Fruit fly (Drosophila melanogaster): ENCODE measurements around the gene Oga.
A peak's percentile ranks its signal among the peaks of the same experiment; 100 is the strongest.

The Oga gene

dm6 chr3R:21169525-21170149 lies 49.2 kb upstream of the Oga start (continued):
- TF ChIP-seq chinmo (GFP tag; IDR thresholded peaks at IDR 0.05; ENCODE audit: partially characterized antibody) (peak; percentile 86; the same call in 3 of the 4 replicates), cwo (GFP tag; optimal IDR thresholded peaks at IDR 0.05) (peak; percentile 85), CG6272 (GFP tag; IDR thresholded peaks at IDR 0.05) (no peak), CG4404 (GFP tag; IDR thresholded peaks at IDR 0.05) (no peak), CG18619 (GFP tag; optimal IDR thresholded peaks at IDR 0.05) (no peak), CG18599 (GFP tag; optimal IDR thresholded peaks at IDR 0.05) (no peak), CG10366 (GFP tag; IDR thresholded peaks at IDR 0.05) (no peak), CG14050 (GFP tag; IDR thresholded peaks at IDR 0.05) (no peak), CG30020 (tag; optimal IDR thresholded peaks at IDR 0.05) (no peak), CG6765 (GFP tag; optimal IDR thresholded peaks at IDR 0.05) (no peak), phol (tag; optimal IDR thresholded peaks at IDR 0.05) (no peak), zfh1 (GFP tag; IDR thresholded peaks at IDR 0.05) (no peak), CG6854 (GFP tag; optimal IDR thresholded peaks at IDR 0.05) (no peak), seq (GFP tag; IDR thresholded peaks at IDR 0.05) (no peak), Blimp-1 (GFP tag; optimal IDR thresholded peaks at IDR 0.05) (peak; percentile 32), Bgb (GFP tag; IDR thresholded peaks at IDR 0.05; ENCODE audit: partially characterized antibody) (no peak), Eip74EF (GFP tag; optimal IDR thresholded peaks at IDR 0.05) (no peak), CG12219 (GFP tag; optimal IDR thresholded peaks at IDR 0.05) (no peak), z (GFP tag; IDR thresholded peaks at IDR 0.05) (0 out of 3 replicates have a peak, but pooled peaks have one; percentile 43), Drgx (GFP tag; IDR thresholded peaks at IDR 0.05) (peak; percentile 47; the same call in 1 of the 2 replicates), corto (GFP tag; optimal IDR thresholded peaks at IDR 0.05) (no peak), mam (GFP tag; optimal IDR thresholded peaks at IDR 0.05) (no peak), CG34224 (GFP tag; IDR thresholded peaks at IDR 0.05; ENCODE audit: partially characterized antibody) (0 out of 3 replicates have a peak, but pooled peaks have one; percentile 13)

dm6 chr3R:21176663-21177145 lies 42.2 kb upstream of the Oga start:
- TF ChIP-seq CG12071 (GFP tag; optimal IDR thresholded peaks at IDR 0.05): peak; percentile 57
- peak; percentile 49 for TF ChIP-seq CG3281 (GFP tag; optimal IDR thresholded peaks at IDR 0.05)
- TF ChIP-seq fru (optimal IDR thresholded peaks at IDR 0.05): no peak
- TF ChIP-seq ewg (GFP tag; optimal IDR thresholded peaks at IDR 0.05): no peak
- TF ChIP-seq CG15514 (GFP tag; optimal IDR thresholded peaks at IDR 0.05): peak; percentile 11
- TF ChIP-seq oc (tag; optimal IDR thresholded peaks at IDR 0.05): peak; percentile 23
- TF ChIP-seq Dbx (GFP tag; IDR thresholded peaks at IDR 0.05): peak; percentile 46; the same call in 1 of the 3 replicates
- TF ChIP-seq mam (GFP tag; optimal IDR thresholded peaks at IDR 0.05): no peak
- TF ChIP-seq cwo (GFP tag; optimal IDR thresholded peaks at IDR 0.05): peak; percentile 67
- no peak for TF ChIP-seq CG12219 (GFP tag; optimal IDR thresholded peaks at IDR 0.05)
- TF ChIP-seq crc (GFP tag; optimal IDR thresholded peaks at IDR 0.05): peak; percentile 7
- TF ChIP-seq CG10979 (tag; optimal IDR thresholded peaks at IDR 0.05): peak; percentile 19
- TF ChIP-seq NFAT (GFP tag; IDR thresholded peaks at IDR 0.05): peak; percentile 47; the same call in 1 of the 2 replicates
- no peak for TF ChIP-seq Dip3 (GFP tag; optimal IDR thresholded peaks at IDR 0.05)
- peak; percentile 33; the same call in 1 of the 2 replicates for TF ChIP-seq onecut (GFP tag; IDR thresholded peaks at IDR 0.05)
- TF ChIP-seq CG17385 (GFP tag; optimal IDR thresholded peaks at IDR 0.05): peak; percentile 14
- 0 out of 2 replicates have a peak, but pooled peaks have one; percentile 18 for TF ChIP-seq ara (GFP tag; IDR thresholded peaks at IDR 0.05)
- no peak for TF ChIP-seq D (optimal IDR thresholded peaks at IDR 0.05)
- TF ChIP-seq D (GFP tag; optimal IDR thresholded peaks at IDR 0.05): peak; percentile 17
- peak; percentile 31 for TF ChIP-seq CG15011 (GFP tag; optimal IDR thresholded peaks at IDR 0.05)
- no peak for TF ChIP-seq Abd-B (GFP tag; optimal IDR thresholded peaks at IDR 0.05)
- peak; percentile 25 for TF ChIP-seq slbo (GFP tag; IDR thresholded peaks at IDR 0.05)
- 0 out of 3 replicates have a peak, but pooled peaks have one; percentile 16 for TF ChIP-seq H15 (GFP tag; IDR thresholded peaks at IDR 0.05)
- TF ChIP-seq HLH3B (GFP tag; IDR thresholded peaks at IDR 0.05): peak; percentile 55; the same call in 1 of the 2 replicates
- no peak for TF ChIP-seq ems (GFP tag; optimal IDR thresholded peaks at IDR 0.05)
- TF ChIP-seq Mrtf (GFP tag; IDR thresholded peaks at IDR 0.05): no peak
- TF ChIP-seq HHEX (GFP tag; optimal IDR thresholded peaks at IDR 0.05): peak; percentile 37
- 0 out of 2 replicates have a peak, but pooled peaks have one; percentile 30 for TF ChIP-seq wdn (GFP tag; IDR thresholded peaks at IDR 0.05)
- peak; percentile 76 for TF ChIP-seq CG18599 (GFP tag; optimal IDR thresholded peaks at IDR 0.05)
